Worm (Caenorhabditis elegans) whole organism, L4 larva: ENCODE measurements around the gene srd-7.

Experiments
- F44E2.7 ChIP-seq: fragments of 200-800 bp; sonication (Bioruptor generic); IDR thresholded peaks from 2 replicates; pipeline ENCODE4 v2.1.2; 2022; ENCODE audit warnings: missing genetic modification characterization, missing compliant biosample characterization
- Y75B8A.6 ChIP-seq: fragments of 200-800 bp; sonication (Bioruptor generic); IDR thresholded peaks from 2 replicates; pipeline ENCODE4 v1.3.6; 2022; ENCODE audit warnings: missing genetic modification reagents, missing genetic modification characterization, missing compliant biosample characterization
- ceh-44 ChIP-seq: fragments of 200-800 bp; sonication (Bioruptor generic); IDR thresholded peaks from 2 replicates; pipeline ENCODE4 v1.3.6; 2022; ENCODE audit warnings: missing genetic modification reagents, missing genetic modification characterization, missing compliant biosample characterization
- egl-27 ChIP-seq: sonication (generic microtip); optimal IDR thresholded peaks from 3 replicates; lab custom pipeline; 2017; ENCODE audit warnings: missing biosample characterization, missing genetic modification reagents, missing genetic modification characterization
- hif-1 ChIP-seq, 2 experiments: sonication (generic microtip); optimal IDR thresholded peaks; 2 replicates each; lab custom pipeline; 2016 to 2017; ENCODE audit warnings: missing compliant biosample characterization in 2 of 2, missing genetic modification characterization in 2 of 2, missing genetic modification reagents in 2 of 2, missing genotype in 2 of 2, mild to moderate bottlenecking in 1 of 2
- lin-39 ChIP-seq: fragments of 150-350 bp; optimal IDR thresholded peaks from 2 replicates; lab custom pipeline; 2014; ENCODE audit warnings: missing biosample characterization, missing genetic modification reagents, missing genetic modification characterization
- nhr-11 ChIP-seq: fragments of 150-350 bp; optimal IDR thresholded peaks from 2 replicates; lab custom pipeline; 2014; ENCODE audit warnings: missing biosample characterization, missing genetic modification characterization
- nhr-111 ChIP-seq: fragments of 200-800 bp; sonication (Bioruptor generic); optimal IDR thresholded peaks from 2 replicates; lab custom pipeline; 2018; ENCODE audit warnings: mild to moderate bottlenecking, missing genetic modification characterization, missing compliant biosample characterization
- zag-1 ChIP-seq: fragments of 150-350 bp; optimal IDR thresholded peaks from 2 replicates; lab custom pipeline; 2014; ENCODE audit warnings: missing biosample characterization, missing genetic modification characterization
- zfp-2 ChIP-seq: sonication (generic microtip); optimal IDR thresholded peaks from 2 replicates; lab custom pipeline; 2016; ENCODE audit warnings: mild to moderate bottlenecking, missing genetic modification characterization, missing compliant biosample characterization

DNA sequence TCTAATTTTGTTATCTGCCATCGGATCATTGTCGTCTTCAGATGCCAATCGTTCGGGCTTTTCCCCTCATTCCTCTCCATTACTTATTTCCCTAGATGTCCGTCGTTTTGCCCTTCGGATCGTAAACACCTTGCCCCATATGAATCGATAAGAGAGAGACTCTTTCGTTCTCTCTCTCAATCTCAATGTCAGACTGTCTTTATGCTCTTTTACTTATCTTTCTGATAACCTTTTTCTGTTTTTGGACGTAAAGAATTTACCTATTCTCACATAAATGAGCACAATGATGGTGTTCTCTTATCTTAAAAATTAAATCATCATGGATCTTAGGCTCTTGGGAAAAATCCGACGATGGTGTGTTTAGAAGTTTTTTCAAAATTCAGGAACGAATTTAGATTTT, 10.1 kb upstream of the srd-7 start:
- TF ChIP-seq Y75B8A.6 (GFP tag; lab: Robert Waterston, UW) (no peak), egl-27 (no peak), ceh-44 (GFP tag; lab: Robert Waterston, UW) (no peak), zfp-2 (no peak), hif-1 (tag; optimal IDR thresholded peaks at IDR 0.05; lab: Kevin White, UChicago) (no peak), nhr-11 (no peak), lin-39 (tag; lab: Kevin White, UChicago) (no peak), F44E2.7 (GFP tag; lab: Robert Waterston, UW) (no peak), zag-1 (tag; lab: Kevin White, UChicago) (no peak), nhr-111 (no peak)
